Fruit fly (Drosophila melanogaster) whole organism, embryonic: Measurements from ENCODE around the gene CG6791.

Source experiments
- Asciz ChIP-seq: fragments of 200-800 bp; sonication (Bioruptor generic); optimal IDR thresholded peaks from 2 replicates; lab custom pipeline; 2017; ENCODE audit warnings: missing biosample characterization, mild to moderate bottlenecking, missing genetic modification characterization, missing genetic modification reagents
- Bdp1 ChIP-seq: fragments of 200-800 bp; sonication (Bioruptor generic); optimal IDR thresholded peaks from 3 replicates; lab custom pipeline; 2016; ENCODE audit warnings: missing biosample characterization, missing genetic modification characterization
- CG1024 ChIP-seq: fragments of 200-800 bp; sonication (Bioruptor generic); IDR thresholded peaks from 2 replicates; pipeline ENCODE4 v1.3.6; 2022; ENCODE audit warnings: missing biosample characterization, missing genetic modification characterization
- CG10565 ChIP-seq: fragments of 200-800 bp; sonication (Bioruptor generic); optimal IDR thresholded peaks from 3 replicates; lab custom pipeline; 2016; ENCODE audit warnings: missing biosample characterization, mild to moderate bottlenecking, missing genetic modification characterization
- CG11695 ChIP-seq: fragments of 200-800 bp; sonication (Bioruptor generic); IDR thresholded peaks from 3 replicates; pipeline ENCODE4 v1.3.6; 2022; ENCODE audit warnings: missing biosample characterization, missing genetic modification characterization
- CG12744 ChIP-seq: fragments of 200-800 bp; sonication (Bioruptor generic); optimal IDR thresholded peaks from 2 replicates; lab custom pipeline; 2016; ENCODE audit warnings: missing biosample characterization, missing genetic modification characterization
- CG13287 ChIP-seq: fragments of 200-800 bp; sonication (Bioruptor generic); IDR thresholded peaks from 2 replicates; pipeline ENCODE4 v1.3.6; 2022; ENCODE audit warnings: missing biosample characterization, missing genetic modification characterization; ENCODE audit not compliant: partially characterized antibody
- CG13296 ChIP-seq: fragments of 200-800 bp; sonication (Bioruptor generic); optimal IDR thresholded peaks from 3 replicates; lab custom pipeline; 2018; ENCODE audit warnings: missing biosample characterization, mild to moderate bottlenecking, missing genetic modification characterization
- CG14860 ChIP-seq: fragments of 200-800 bp; sonication (Bioruptor generic); IDR thresholded peaks from 3 replicates; pipeline ENCODE4 v1.3.6; 2022; ENCODE audit warnings: missing biosample characterization, missing genetic modification characterization; ENCODE audit not compliant: partially characterized antibody
- CG17802 ChIP-seq: fragments of 200-800 bp; sonication (Bioruptor generic); optimal IDR thresholded peaks from 2 replicates; lab custom pipeline; 2018; ENCODE audit warnings: missing biosample characterization, mild to moderate bottlenecking, missing genetic modification characterization, moderate library complexity
- CG18619 ChIP-seq: fragments of 200-800 bp; sonication (Bioruptor generic); optimal IDR thresholded peaks from 3 replicates; lab custom pipeline; 2017; ENCODE audit warnings: missing biosample characterization, mild to moderate bottlenecking, missing genetic modification characterization
- CG3281 ChIP-seq: fragments of 200-800 bp; sonication (Bioruptor generic); optimal IDR thresholded peaks from 3 replicates; lab custom pipeline; 2017; ENCODE audit warnings: missing biosample characterization, mild to moderate bottlenecking, missing genetic modification characterization
- CG33557 ChIP-seq: fragments of 200-800 bp; sonication (Bioruptor generic); optimal IDR thresholded peaks from 2 replicates; lab custom pipeline; 2019; ENCODE audit warnings: missing biosample characterization, mild to moderate bottlenecking, missing genetic modification characterization, moderate library complexity
- CG34224 ChIP-seq: fragments of 200-800 bp; sonication (Bioruptor generic); IDR thresholded peaks from 3 replicates; pipeline ENCODE4 v1.3.6; 2022; ENCODE audit warnings: missing biosample characterization, missing genetic modification characterization; ENCODE audit not compliant: partially characterized antibody
- CG34376 ChIP-seq: fragments of 200-800 bp; sonication (Bioruptor generic); optimal IDR thresholded peaks from 2 replicates; lab custom pipeline; 2018; ENCODE audit warnings: missing biosample characterization, mild to moderate bottlenecking, missing genetic modification characterization
- CG4424 ChIP-seq: fragments of 200-800 bp; sonication (Bioruptor generic); optimal IDR thresholded peaks from 3 replicates; lab custom pipeline; 2016; ENCODE audit warnings: missing biosample characterization, missing genetic modification characterization
- CG6254 ChIP-seq: fragments of 200-800 bp; sonication (Bioruptor generic); optimal IDR thresholded peaks from 3 replicates; lab custom pipeline; 2017; ENCODE audit warnings: mild to moderate bottlenecking, missing biosample characterization, missing genetic modification reagents, missing genetic modification characterization
- CG6791 ChIP-seq: fragments of 200-800 bp; sonication (Bioruptor generic); IDR thresholded peaks from 3 replicates; pipeline ENCODE4 v1.3.6; 2022; ENCODE audit warnings: missing biosample characterization, missing genetic modification characterization; ENCODE audit not compliant: partially characterized antibody
- CG7271 ChIP-seq: fragments of 200-800 bp; sonication (Bioruptor generic); optimal IDR thresholded peaks from 2 replicates; lab custom pipeline; 2018; ENCODE audit warnings: missing biosample characterization, mild to moderate bottlenecking, missing genetic modification characterization, moderate library complexity
- CG7963 ChIP-seq: fragments of 200-800 bp; sonication (Bioruptor generic); IDR thresholded peaks from 3 replicates; pipeline ENCODE4 v1.3.6; 2022; ENCODE audit warnings: missing biosample characterization, missing genetic modification characterization; ENCODE audit not compliant: partially characterized antibody
- CG7987 ChIP-seq: fragments of 200-800 bp; sonication (Bioruptor generic); optimal IDR thresholded peaks from 2 replicates; lab custom pipeline; 2018; ENCODE audit warnings: missing biosample characterization, mild to moderate bottlenecking, missing genetic modification characterization, moderate library complexity
- CG8478 ChIP-seq: fragments of >200 bp; optimal IDR thresholded peaks from 2 replicates; lab custom pipeline; 2018
- CG9817 ChIP-seq: fragments of 200-800 bp; sonication (Bioruptor generic); optimal IDR thresholded peaks from 2 replicates; lab custom pipeline; 2018; ENCODE audit warnings: missing biosample characterization, mild to moderate bottlenecking, missing genetic modification characterization, moderate library complexity
- CTCF ChIP-seq: fragments of 200-800 bp; sonication (Bioruptor generic); optimal IDR thresholded peaks from 2 replicates; lab custom pipeline; 2017; ENCODE audit warnings: missing biosample characterization, mild to moderate bottlenecking, missing genetic modification characterization, moderate library complexity
- Fer2 ChIP-seq: fragments of 200-800 bp; sonication (Bioruptor generic); optimal IDR thresholded peaks from 2 replicates; lab custom pipeline; 2018; ENCODE audit warnings: missing biosample characterization, mild to moderate bottlenecking, missing genetic modification characterization, moderate library complexity
- Fer3 ChIP-seq: fragments of 200-800 bp; sonication (Bioruptor generic); optimal IDR thresholded peaks from 2 replicates; lab custom pipeline; 2018; ENCODE audit warnings: missing biosample characterization, mild to moderate bottlenecking, missing genetic modification characterization, moderate library complexity
- HLH4C ChIP-seq: fragments of 200-800 bp; sonication (Bioruptor generic); IDR thresholded peaks from 3 replicates; pipeline ENCODE4 v1.3.6; 2022; ENCODE audit warnings: missing biosample characterization, missing genetic modification characterization; ENCODE audit not compliant: partially characterized antibody
- HLH54F ChIP-seq: fragments of 200-800 bp; sonication (Bioruptor generic); optimal IDR thresholded peaks from 3 replicates; lab custom pipeline; 2016; ENCODE audit warnings: missing biosample characterization, missing genetic modification characterization
- Hr3 ChIP-seq: fragments of 200-800 bp; sonication (Bioruptor generic); optimal IDR thresholded peaks from 3 replicates; lab custom pipeline; 2016; ENCODE audit warnings: missing biosample characterization, missing genetic modification characterization
- Hsf ChIP-seq: fragments of 200-800 bp; sonication (Bioruptor generic); optimal IDR thresholded peaks from 3 replicates; lab custom pipeline; 2016; ENCODE audit warnings: missing biosample characterization, missing genetic modification characterization
- Meics ChIP-seq: fragments of 200-800 bp; sonication (Bioruptor generic); optimal IDR thresholded peaks from 2 replicates; lab custom pipeline; 2017; ENCODE audit warnings: missing biosample characterization, mild to moderate bottlenecking, missing genetic modification characterization
- NFAT ChIP-seq: fragments of 200-800 bp; sonication (Bioruptor generic); IDR thresholded peaks from 2 replicates; pipeline ENCODE4 v1.3.6; 2022; ENCODE audit warnings: missing biosample characterization, missing genetic modification characterization
- PHDP ChIP-seq: fragments of 200-800 bp; sonication (Bioruptor generic); optimal IDR thresholded peaks from 3 replicates; lab custom pipeline; 2018; ENCODE audit warnings: missing biosample characterization, mild to moderate bottlenecking, missing genetic modification characterization, moderate library complexity
- ab ChIP-seq: fragments of 200-800 bp; sonication (Bioruptor generic); optimal IDR thresholded peaks from 2 replicates; lab custom pipeline; 2016; ENCODE audit warnings: missing biosample characterization, missing genetic modification characterization
- al ChIP-seq: fragments of 200-800 bp; sonication (Bioruptor generic); IDR thresholded peaks from 2 replicates; pipeline ENCODE4 v1.3.6; 2022; ENCODE audit warnings: missing biosample characterization, missing genetic modification characterization
- amos ChIP-seq: fragments of 200-800 bp; sonication (Bioruptor generic); IDR thresholded peaks from 2 replicates; pipeline ENCODE4 v1.3.6; 2022; ENCODE audit warnings: missing biosample characterization, missing genetic modification characterization; ENCODE audit not compliant: partially characterized antibody
- ci ChIP-seq: fragments of 200-800 bp; sonication (Bioruptor generic); IDR thresholded peaks from 3 replicates; pipeline ENCODE4 v1.3.6; 2022; ENCODE audit warnings: missing biosample characterization, missing genetic modification characterization
- eyg ChIP-seq: fragments of 200-800 bp; sonication (Bioruptor generic); optimal IDR thresholded peaks from 3 replicates; lab custom pipeline; 2016; ENCODE audit warnings: missing biosample characterization, missing genetic modification characterization
- h ChIP-seq: fragments of >200 bp; optimal IDR thresholded peaks from 2 replicates; lab custom pipeline; 2017
- mirr ChIP-seq: fragments of 200-800 bp; sonication (Bioruptor generic); optimal IDR thresholded peaks from 3 replicates; lab custom pipeline; 2018; ENCODE audit warnings: missing biosample characterization, mild to moderate bottlenecking, missing genetic modification characterization
- onecut ChIP-seq: fragments of 200-800 bp; sonication (Bioruptor generic); IDR thresholded peaks from 2 replicates; pipeline ENCODE4 v1.3.6; 2022; ENCODE audit warnings: missing biosample characterization, missing genetic modification characterization
- peb ChIP-seq: fragments of 200-800 bp; sonication (Bioruptor generic); IDR thresholded peaks from 2 replicates; pipeline ENCODE4 v1.3.6; 2022; ENCODE audit warnings: missing biosample characterization, missing genetic modification characterization
- seq ChIP-seq: fragments of 200-800 bp; sonication (Bioruptor generic); IDR thresholded peaks from 2 replicates; pipeline ENCODE4 v1.3.6; 2022; ENCODE audit warnings: missing biosample characterization, missing genetic modification characterization
- slou ChIP-seq: fragments of 200-800 bp; sonication (Bioruptor generic); optimal IDR thresholded peaks from 3 replicates; lab custom pipeline; 2016; ENCODE audit warnings: missing biosample characterization, missing genetic modification characterization
- sna ChIP-seq: fragments of 200-800 bp; sonication (Bioruptor generic); IDR thresholded peaks from 2 replicates; pipeline ENCODE4 v1.3.6; 2022; ENCODE audit warnings: missing biosample characterization, missing genetic modification characterization; ENCODE audit not compliant: partially characterized antibody
- tgo ChIP-seq: fragments of 200-800 bp; sonication (Bioruptor generic); IDR thresholded peaks from 3 replicates; pipeline ENCODE4 v1.3.6; 2022; ENCODE audit warnings: missing biosample characterization, missing genetic modification characterization
- vnd ChIP-seq: fragments of 200-800 bp; sonication (Bioruptor generic); IDR thresholded peaks from 3 replicates; pipeline ENCODE4 v1.3.6; 2022; ENCODE audit warnings: missing biosample characterization, missing genetic modification characterization; ENCODE audit not compliant: partially characterized antibody
- zen2 ChIP-seq: fragments of 200-800 bp; sonication (Bioruptor generic); IDR thresholded peaks from 3 replicates; pipeline ENCODE4 v1.3.6; 2022; ENCODE audit warnings: missing biosample characterization, missing genetic modification characterization; ENCODE audit not compliant: partially characterized antibody
- zfh1 ChIP-seq: fragments of 200-800 bp; sonication (Bioruptor generic); IDR thresholded peaks from 3 replicates; pipeline ENCODE4 v1.3.6; 2022; ENCODE audit warnings: missing biosample characterization, missing genetic modification characterization
- zfh2 ChIP-seq: fragments of 200-800 bp; sonication (Bioruptor generic); optimal IDR thresholded peaks from 2 replicates; lab custom pipeline; 2016; ENCODE audit warnings: missing biosample characterization, missing genetic modification characterization

CG6791 gene

dm6 chr3R:11604654-11605436 is 14.9 kb upstream of the CG6791 start (continued):
- TF ChIP-seq al (GFP tag; lab: Robert Waterston, UW), result no peak
- no peak for TF ChIP-seq eyg (GFP tag; lab: Kevin White, UChicago)
- TF ChIP-seq zfh2 (GFP tag; lab: Kevin White, UChicago), result no peak
- peak; percentile 84 for TF ChIP-seq CG34224 (GFP tag; lab: Robert Waterston, UW)
- no peak for TF ChIP-seq seq (GFP tag; lab: Robert Waterston, UW)
- TF ChIP-seq HLH4C, result no peak
- TF ChIP-seq Hr3 (GFP tag; lab: Kevin White, UChicago), result no peak
- TF ChIP-seq slou (GFP tag; lab: Kevin White, UChicago), result no peak
- TF ChIP-seq CG12744 (GFP tag; lab: Kevin White, UChicago), result no peak
- no peak for TF ChIP-seq CG8478 (lab: Kevin White, UChicago)
- TF ChIP-seq CG7271, result no peak
- peak; percentile 90; the same call in 2 of the 3 replicates for TF ChIP-seq zen2 (GFP tag; lab: Robert Waterston, UW)
- no peak for TF ChIP-seq zfh1 (GFP tag; lab: Robert Waterston, UW)
- peak; percentile 76 for TF ChIP-seq CG13287 (GFP tag; lab: Robert Waterston, UW)
- TF ChIP-seq CG11695 (GFP tag; lab: Robert Waterston, UW), result 0 out of 3 replicates have a peak, but pooled peaks have one; percentile 44
- TF ChIP-seq amos (GFP tag; lab: Robert Waterston, UW), result no peak
- peak; percentile 98 for TF ChIP-seq onecut (GFP tag; lab: Robert Waterston, UW)
- no peak for TF ChIP-seq CG34376
- TF ChIP-seq CG7963, result peak; percentile 52; the same call in 2 of the 3 replicates
- no peak for TF ChIP-seq Hsf
- no peak for TF ChIP-seq CG7987 (GFP tag; lab: Kevin White, UChicago)
- no peak for TF ChIP-seq CG4424 (GFP tag; lab: Kevin White, UChicago)
- no peak for TF ChIP-seq Fer3 (tag; lab: Kevin White, UChicago)
- TF ChIP-seq HLH54F (GFP tag; lab: Kevin White, UChicago), result no peak
- no peak for TF ChIP-seq CG9817 (tag; lab: Kevin White, UChicago)
- peak; percentile 20; the same call in 1 of the 2 replicates for TF ChIP-seq peb
- TF ChIP-seq Fer2, result no peak
- 0 out of 3 replicates have a peak, but pooled peaks have one; percentile 26 for TF ChIP-seq CG6791
- TF ChIP-seq CG3281, result no peak
- no peak for TF ChIP-seq vnd
- no peak for TF ChIP-seq Bdp1
- 0 out of 3 replicates have a peak, but pooled peaks have one; percentile 22 for TF ChIP-seq CG14860 (GFP tag; lab: Robert Waterston, UW)
- TF ChIP-seq h (lab: Kevin White, UChicago), result no peak
- no peak for TF ChIP-seq Meics (GFP tag; lab: Kevin White, UChicago)
- no peak for TF ChIP-seq CG33557
- no peak for TF ChIP-seq CG17802 (tag; lab: Kevin White, UChicago)
- no peak for TF ChIP-seq CG10565 (GFP tag; lab: Kevin White, UChicago)
- TF ChIP-seq CG1024, result no peak
- peak; percentile 16; the same call in 1 of the 3 replicates for TF ChIP-seq ci (GFP tag; lab: Robert Waterston, UW)
- peak; percentile 40 for TF ChIP-seq CG6254 (GFP tag; lab: Kevin White, UChicago)
- no peak for TF ChIP-seq NFAT (GFP tag; lab: Robert Waterston, UW)
- no peak for TF ChIP-seq ab (GFP tag; lab: Kevin White, UChicago)
- no peak for TF ChIP-seq mirr (GFP tag; lab: Kevin White, UChicago)
- TF ChIP-seq tgo (GFP tag; lab: Robert Waterston, UW), result no peak
- no peak for TF ChIP-seq Asciz (GFP tag; lab: Kevin White, UChicago)
- peak; percentile 15 for TF ChIP-seq PHDP
- TF ChIP-seq CG13296 (GFP tag; lab: Kevin White, UChicago), result no peak
- no peak for TF ChIP-seq CG18619 (GFP tag; lab: Kevin White, UChicago)
- TF ChIP-seq CTCF, result peak; percentile 3
- TF ChIP-seq sna, result peak; percentile 80
